Worm (Caenorhabditis elegans): ENCODE data around the gene cpr-6.

- TF ChIP-seq sea-2 (GFP tag; optimal IDR thresholded peaks at IDR 0.05) (no peak), unc-39 (tag; optimal IDR thresholded peaks at IDR 0.05) (no peak), ztf-11 (tag; optimal IDR thresholded peaks at IDR 0.05) (no peak), snpc-4 (tag; optimal IDR thresholded peaks at IDR 0.05) (no peak)
Observed at ce11 chrX:6622552-6623236, 15.7 kb downstream of the cpr-6 start, which contains the start of gene clec-266.

Measured in whole organism, L3 larva.